Worm (Caenorhabditis elegans) whole organism, mixed stage, embryonic: Measurements from ENCODE around the gene M04G7.1.
A peak's percentile ranks its signal among the peaks of the same experiment; 100 is the strongest.

Source experiments
- M03D4.4 ChIP-seq: sonication (generic microtip); optimal IDR thresholded peaks from 2 replicates; lab custom pipeline; 2017; ENCODE audit warnings: mild to moderate bottlenecking, missing genetic modification characterization, missing compliant biosample characterization
- bed-3 ChIP-seq: fragments of 200-800 bp; sonication (Bioruptor generic); optimal IDR thresholded peaks from 3 replicates; lab custom pipeline; 2018; ENCODE audit warnings: mild to moderate bottlenecking, missing genetic modification characterization, moderate library complexity, missing compliant biosample characterization
- blmp-1 ChIP-seq: fragments of 150-350 bp; optimal IDR thresholded peaks from 2 replicates; lab custom pipeline; 2014; ENCODE audit warnings: missing biosample characterization, missing genetic modification characterization
- ceh-43 ChIP-seq: fragments of 200-800 bp; sonication (Bioruptor generic); optimal IDR thresholded peaks from 2 replicates; lab custom pipeline; 2018; ENCODE audit warnings: mild to moderate bottlenecking, missing genetic modification characterization, moderate library complexity, missing compliant biosample characterization
- ceh-83 ChIP-seq: fragments of 200-800 bp; sonication (Bioruptor generic); optimal IDR thresholded peaks from 2 replicates; lab custom pipeline; 2018; ENCODE audit warnings: mild to moderate bottlenecking, missing genetic modification characterization, missing compliant biosample characterization
- ces-1 ChIP-seq: fragments of 150-350 bp; optimal IDR thresholded peaks from 2 replicates; lab custom pipeline; 2014; ENCODE audit warnings: missing biosample characterization, missing genetic modification reagents, missing genetic modification characterization
- cnd-1 ChIP-seq: fragments of 200-800 bp; sonication (Bioruptor generic); optimal IDR thresholded peaks from 2 replicates; lab custom pipeline; 2018; ENCODE audit warnings: mild to moderate bottlenecking, missing genetic modification characterization, missing compliant biosample characterization
- drap-1 ChIP-seq: fragments of 200-800 bp; sonication (Bioruptor generic); optimal IDR thresholded peaks from 3 replicates; lab custom pipeline; 2018; ENCODE audit warnings: mild to moderate bottlenecking, missing genetic modification characterization, missing compliant biosample characterization
- elt-1 ChIP-seq: sonication (generic microtip); optimal IDR thresholded peaks from 2 replicates; lab custom pipeline; 2017; ENCODE audit warnings: missing genetic modification characterization, mild to moderate bottlenecking, missing compliant biosample characterization, antibody characterized with exemption, moderate library complexity, borderline replicate concordance; ENCODE audit not compliant: insufficient read depth
- elt-3 ChIP-seq: fragments of 150-350 bp; optimal IDR thresholded peaks from 2 replicates; lab custom pipeline; 2014; ENCODE audit warnings: missing biosample characterization, missing genetic modification characterization
- flh-1 ChIP-seq: fragments of 200-800 bp; sonication (Bioruptor generic); optimal IDR thresholded peaks from 2 replicates; lab custom pipeline; 2018; ENCODE audit warnings: mild to moderate bottlenecking, missing genetic modification characterization, moderate library complexity, missing compliant biosample characterization
- ham-2 ChIP-seq: fragments of 200-800 bp; sonication (Bioruptor generic); optimal IDR thresholded peaks from 2 replicates; lab custom pipeline; 2018; ENCODE audit warnings: mild to moderate bottlenecking, missing genetic modification characterization, missing compliant biosample characterization
- hlh-1 ChIP-seq: fragments of 150-350 bp; optimal IDR thresholded peaks from 2 replicates; lab custom pipeline; 2014; ENCODE audit warnings: missing biosample characterization, missing genetic modification reagents, missing genetic modification characterization
- lin-13 ChIP-seq: fragments of 150-350 bp; optimal IDR thresholded peaks from 2 replicates; lab custom pipeline; 2014; ENCODE audit warnings: missing biosample characterization, missing genetic modification characterization
- lin-32 ChIP-seq: fragments of 200-800 bp; sonication (Bioruptor generic); optimal IDR thresholded peaks from 2 replicates; lab custom pipeline; 2018; ENCODE audit warnings: mild to moderate bottlenecking, missing genetic modification characterization, missing compliant biosample characterization
- lsy-2 ChIP-seq: fragments of 150-350 bp; optimal IDR thresholded peaks from 2 replicates; lab custom pipeline; 2014; ENCODE audit warnings: missing biosample characterization, missing genetic modification characterization
- mab-5 ChIP-seq: fragments of 150-350 bp; optimal IDR thresholded peaks from 2 replicates; lab custom pipeline; 2014; ENCODE audit warnings: missing biosample characterization, missing genetic modification characterization
- mep-1 ChIP-seq: fragments of 150-350 bp; optimal IDR thresholded peaks from 2 replicates; lab custom pipeline; 2017; ENCODE audit warnings: missing biosample characterization, missing genetic modification reagents, missing genetic modification characterization, inconsistent platforms
- mls-2 ChIP-seq: sonication (generic microtip); optimal IDR thresholded peaks from 2 replicates; lab custom pipeline; 2016; ENCODE audit warnings: mild to moderate bottlenecking, missing genetic modification characterization, moderate library complexity, missing compliant biosample characterization
- nhr-12 ChIP-seq: fragments of 150-350 bp; optimal IDR thresholded peaks from 2 replicates; lab custom pipeline; 2014; ENCODE audit warnings: missing biosample characterization, missing genetic modification characterization
- nhr-2 ChIP-seq: fragments of 150-350 bp; optimal IDR thresholded peaks from 2 replicates; lab custom pipeline; 2014; ENCODE audit warnings: missing biosample characterization, missing genetic modification characterization
- nhr-237 ChIP-seq: fragments of 150-350 bp; optimal IDR thresholded peaks from 2 replicates; lab custom pipeline; 2014; ENCODE audit warnings: missing biosample characterization, missing genetic modification characterization
- nhr-28 ChIP-seq: fragments of 150-350 bp; optimal IDR thresholded peaks from 2 replicates; lab custom pipeline; 2014; ENCODE audit warnings: missing biosample characterization, missing genetic modification characterization
- nhr-76 ChIP-seq: sonication (generic microtip); optimal IDR thresholded peaks from 2 replicates; lab custom pipeline; 2017; ENCODE audit warnings: missing biosample characterization, missing genetic modification characterization
- pha-4 ChIP-seq: fragments of 150-350 bp; optimal IDR thresholded peaks from 2 replicates; lab custom pipeline; 2018; ENCODE audit warnings: missing biosample characterization, missing genetic modification reagents, missing genetic modification characterization
- sem-2 ChIP-seq: fragments of 200-800 bp; sonication (Bioruptor generic); optimal IDR thresholded peaks from 2 replicates; lab custom pipeline; 2018; ENCODE audit warnings: mild to moderate bottlenecking, missing genetic modification characterization, missing compliant biosample characterization
- snpc-4 ChIP-seq: fragments of 150-350 bp; optimal IDR thresholded peaks from 2 replicates; lab custom pipeline; 2014; ENCODE audit warnings: missing biosample characterization, missing genetic modification characterization
- sptf-1 ChIP-seq: sonication (generic microtip); optimal IDR thresholded peaks from 2 replicates; lab custom pipeline; 2017; ENCODE audit warnings: mild to moderate bottlenecking, missing genetic modification characterization, moderate library complexity, missing compliant biosample characterization
- tbx-8 ChIP-seq: fragments of 200-800 bp; sonication (Bioruptor generic); optimal IDR thresholded peaks from 2 replicates; lab custom pipeline; 2018; ENCODE audit warnings: mild to moderate bottlenecking, missing genetic modification characterization, moderate library complexity, missing compliant biosample characterization
- unc-120 ChIP-seq: sonication (generic microtip); optimal IDR thresholded peaks from 2 replicates; lab custom pipeline; 2017; ENCODE audit warnings: missing genetic modification characterization, missing compliant biosample characterization; ENCODE audit not compliant: poor library complexity, severe bottlenecking
- unc-39 ChIP-seq: fragments of 150-350 bp; optimal IDR thresholded peaks from 2 replicates; lab custom pipeline; 2014; ENCODE audit warnings: missing biosample characterization, missing genetic modification characterization
- unc-62 ChIP-seq: fragments of 150-350 bp; optimal IDR thresholded peaks from 2 replicates; lab custom pipeline; 2014; ENCODE audit warnings: missing biosample characterization, missing genetic modification reagents, missing genetic modification characterization
- zip-8 ChIP-seq: fragments of 150-350 bp; optimal IDR thresholded peaks from 2 replicates; lab custom pipeline; 2014; ENCODE audit warnings: missing biosample characterization, missing genetic modification characterization
- ztf-11 ChIP-seq: fragments of 150-350 bp; optimal IDR thresholded peaks from 2 replicates; lab custom pipeline; 2014; ENCODE audit warnings: missing biosample characterization, missing genetic modification characterization

M04G7.1 gene

DNA sequence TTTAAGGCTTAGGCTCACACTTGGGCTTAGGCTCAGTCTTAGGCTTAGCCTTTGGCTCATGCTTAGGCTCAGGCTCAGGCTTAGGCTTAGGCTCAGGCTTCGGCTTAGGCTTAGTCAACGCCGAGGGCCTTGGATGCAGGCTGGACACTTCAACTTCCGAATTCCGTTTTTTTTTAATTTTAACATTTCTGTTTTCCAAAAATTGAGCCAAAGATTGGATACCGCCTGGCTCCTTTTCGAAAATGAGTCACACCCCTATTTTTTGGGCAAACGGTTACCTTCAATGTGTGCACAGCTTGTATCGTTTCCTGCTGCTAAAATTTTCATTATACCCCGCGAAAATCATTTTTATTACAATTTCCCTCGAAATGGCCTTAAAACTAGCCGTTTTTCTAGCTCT is at the start of gene M04G7.1:
Gene M04G7.1, plus strand, starts transcription at position 301 of the 400 bp plus-strand sequence.
- TF ChIP-seq elt-3 (tag; lab: Kevin White, UChicago): no peak
- TF ChIP-seq lsy-2: no peak
- TF ChIP-seq mep-1 (tag; lab: Kevin White, UChicago): no peak
- TF ChIP-seq flh-1: no peak
- no peak for TF ChIP-seq zip-8 (tag; lab: Kevin White, UChicago)
- TF ChIP-seq ceh-43 (GFP tag; lab: Kevin White, UChicago): no peak
- no peak for TF ChIP-seq nhr-12 (tag; lab: Kevin White, UChicago)
- TF ChIP-seq mab-5 (tag; lab: Kevin White, UChicago): no peak
- TF ChIP-seq tbx-8 (GFP tag; lab: Kevin White, UChicago): no peak
- no peak for TF ChIP-seq sem-2 (GFP tag; lab: Kevin White, UChicago)
- no peak for TF ChIP-seq sptf-1
- TF ChIP-seq elt-1: no peak
- no peak for TF ChIP-seq snpc-4
- no peak for TF ChIP-seq unc-39 (tag; lab: Kevin White, UChicago)

DNA sequence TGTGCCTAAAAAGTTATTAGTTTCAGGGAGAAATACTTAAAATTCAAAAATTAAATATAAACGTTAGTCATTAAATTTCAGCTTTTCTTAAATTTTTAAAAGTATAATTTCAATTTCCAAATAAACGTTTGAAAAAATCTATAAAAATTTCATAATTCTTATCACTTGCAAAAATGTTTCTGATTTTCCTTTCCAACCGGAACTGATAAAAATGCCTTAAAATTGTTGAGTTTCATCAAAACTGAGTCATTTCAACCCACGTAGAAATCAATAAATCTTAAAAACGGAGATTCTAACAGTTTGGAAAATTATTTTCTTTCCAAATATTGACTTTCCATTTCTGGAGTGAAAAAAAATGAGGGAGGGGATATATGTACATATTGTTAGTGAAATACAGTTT is 46.7 kb upstream of the M04G7.1 start:
- TF ChIP-seq M03D4.4 (tag; lab: Kevin White, UChicago) (no peak), nhr-2 (tag; lab: Kevin White, UChicago) (no peak), lin-32 (GFP tag; lab: Kevin White, UChicago) (no peak), cnd-1 (tag; lab: Kevin White, UChicago) (no peak), unc-120 (no peak), mls-2 (tag; lab: Kevin White, UChicago) (no peak), lin-13 (tag; lab: Kevin White, UChicago) (no peak), mep-1 (tag; lab: Kevin White, UChicago) (no peak), elt-3 (tag; lab: Kevin White, UChicago) (no peak), elt-1 (no peak)
- TF ChIP-seq, all 35 proteins: peak for 0

DNA sequence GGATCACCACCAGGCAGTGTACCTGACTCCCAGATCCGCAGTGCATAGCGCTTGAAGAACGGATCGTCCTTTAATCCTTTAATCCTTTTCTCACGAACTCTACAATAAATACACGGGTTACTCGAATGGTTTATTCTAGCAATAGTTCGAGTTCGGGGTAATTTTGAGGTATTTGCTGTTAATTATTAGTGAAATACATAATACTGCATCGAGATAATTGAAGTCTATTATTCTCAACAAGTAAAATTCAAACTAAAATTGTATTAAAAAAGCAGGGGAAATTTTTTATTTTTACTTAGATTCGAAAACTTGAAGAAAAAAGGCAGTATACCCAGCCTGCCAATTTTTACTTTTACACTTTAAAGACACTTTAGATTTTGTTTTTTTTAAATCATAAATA is 45.6 kb upstream of the M04G7.1 start, which contains the start of gene kgb-1:
Gene kgb-1, minus strand, starts transcription at position 101 of the 400 bp plus-strand sequence.
- no peak for TF ChIP-seq lin-13 (tag; lab: Kevin White, UChicago)
- no peak for TF ChIP-seq snpc-4
- no peak for TF ChIP-seq ces-1 (GFP tag; lab: Kevin White, UChicago)
- TF ChIP-seq drap-1 (GFP tag; lab: Kevin White, UChicago): no peak
- TF ChIP-seq nhr-2 (tag; lab: Kevin White, UChicago): no peak
- no peak for TF ChIP-seq hlh-1 (tag; lab: Kevin White, UChicago)
- no peak for TF ChIP-seq elt-1
- no peak for TF ChIP-seq bed-3
- TF ChIP-seq ceh-83 (GFP tag; lab: Kevin White, UChicago): no peak
- TF ChIP-seq nhr-76 (tag; lab: Kevin White, UChicago): no peak
- TF ChIP-seq cnd-1 (tag; lab: Kevin White, UChicago): no peak
- no peak for TF ChIP-seq nhr-28 (tag; lab: Kevin White, UChicago)
- TF ChIP-seq ceh-43 (GFP tag; lab: Kevin White, UChicago): no peak
- no peak for TF ChIP-seq unc-62 (GFP tag; lab: Kevin White, UChicago)
- TF ChIP-seq mep-1 (tag; lab: Kevin White, UChicago): no peak
- TF ChIP-seq mls-2 (tag; lab: Kevin White, UChicago): no peak
- TF ChIP-seq unc-120: no peak
- no peak for TF ChIP-seq ztf-11 (tag; lab: Kevin White, UChicago)
- TF ChIP-seq blmp-1 (tag; lab: Kevin White, UChicago): no peak

DNA sequence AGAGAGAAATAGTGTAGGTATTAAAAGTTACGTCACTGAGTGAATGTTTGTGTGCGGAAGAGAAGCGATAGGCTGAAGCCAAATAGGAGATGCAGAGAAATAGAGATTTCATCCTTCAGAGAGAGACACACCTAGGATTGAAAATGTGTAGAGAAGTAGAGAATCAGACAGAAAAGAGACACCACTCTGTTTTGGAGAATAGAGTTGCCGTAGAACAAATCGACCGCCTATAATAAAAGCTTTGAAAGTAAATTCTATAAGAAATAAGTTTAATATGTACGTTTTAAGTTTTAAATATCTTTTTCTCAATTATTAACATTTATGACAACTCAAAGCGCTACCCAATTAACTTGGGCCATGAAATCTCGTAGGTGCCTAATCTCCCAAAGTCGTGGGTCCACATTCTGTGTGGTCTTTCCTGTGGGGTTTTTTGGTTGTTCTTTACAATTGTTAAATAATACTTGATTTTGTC is 45.1 kb upstream of the M04G7.1 start, which contains the start of gene T07A9.12:
Gene T07A9.12, plus strand, starts transcription at position 448 of the 472 bp plus-strand sequence.
- TF ChIP-seq ces-1 (GFP tag; lab: Kevin White, UChicago) (peak; percentile 43), lin-13 (tag; lab: Kevin White, UChicago) (no peak), unc-62 (GFP tag; lab: Kevin White, UChicago) (peak; percentile 54), unc-120 (peak; percentile 71), mls-2 (tag; lab: Kevin White, UChicago) (peak; percentile 9), M03D4.4 (tag; lab: Kevin White, UChicago) (peak; percentile 28), zip-8 (tag; lab: Kevin White, UChicago) (peak; percentile 26), bed-3 (no peak), elt-1 (no peak), ham-2 (peak; percentile 84), pha-4 (peak; percentile 74), nhr-28 (tag; lab: Kevin White, UChicago) (no peak), sptf-1 (peak; percentile 63), mep-1 (tag; lab: Kevin White, UChicago) (peak; percentile 46), lsy-2 (peak; percentile 34), nhr-237 (tag; lab: Kevin White, UChicago) (peak; percentile 63), nhr-2 (tag; lab: Kevin White, UChicago) (peak; percentile 41)
